Fruit fly (Drosophila melanogaster): ENCODE measurements around the gene Dpm1.

The Dpm1 gene

DNA sequence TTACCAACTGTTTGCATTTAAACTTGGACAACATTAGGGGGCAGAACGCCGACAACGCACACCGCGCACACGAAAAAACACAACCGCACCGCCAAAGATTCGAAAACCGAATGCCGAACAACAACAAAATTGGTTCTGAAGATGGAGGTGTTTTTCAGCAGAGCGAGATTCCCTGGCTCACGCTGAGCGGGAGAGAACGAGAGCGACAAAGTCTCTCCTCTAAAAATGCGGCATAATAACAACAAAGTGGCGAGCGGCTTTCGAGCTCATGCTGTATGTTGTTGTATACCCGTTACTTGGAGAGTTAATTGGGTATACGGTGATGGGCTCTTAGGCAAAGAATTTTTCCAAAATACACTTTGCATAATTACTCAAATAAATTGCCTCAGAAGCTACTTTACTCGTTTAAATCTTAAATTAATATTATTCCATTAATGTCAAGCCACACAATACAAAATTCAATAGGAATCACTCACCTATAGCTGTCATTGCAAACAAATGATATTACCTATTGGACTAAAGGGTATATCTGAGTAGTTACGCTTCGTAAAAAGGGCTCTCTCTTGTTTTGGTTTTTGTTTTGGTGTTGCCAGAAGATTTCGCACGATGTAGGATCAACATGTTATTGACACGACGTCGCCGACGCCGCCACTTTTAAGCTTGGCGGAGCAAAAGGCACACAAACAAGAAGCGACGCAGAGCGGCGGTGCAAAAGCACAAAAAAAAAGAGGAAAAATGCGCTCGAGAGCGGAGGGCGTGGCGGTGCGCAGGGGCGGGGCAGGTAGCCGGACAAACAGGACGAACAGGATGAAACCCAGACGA is 46.5 kb upstream of the Dpm1 start (continued):
- TF ChIP-seq CG6808 (GFP tag; optimal IDR thresholded peaks at IDR 0.05) (peak; percentile 92), CG4318 (GFP tag; optimal IDR thresholded peaks at IDR 0.05) (peak; percentile 93), vri (GFP tag; optimal IDR thresholded peaks at IDR 0.05) (peak; percentile 89), Ets96B (tag; optimal IDR thresholded peaks at IDR 0.05) (peak; percentile 94), cyc (GFP tag; optimal IDR thresholded peaks at IDR 0.05) (peak; percentile 91), CG8632 (GFP tag; optimal IDR thresholded peaks at IDR 0.05) (peak; percentile 93), OdsH (GFP tag; optimal IDR thresholded peaks at IDR 0.05) (peak; percentile 96), topi (GFP tag; optimal IDR thresholded peaks at IDR 0.05) (peak; percentile 96), CG3919 (GFP tag; optimal IDR thresholded peaks at IDR 0.05) (peak; percentile 93), Smox (GFP tag; optimal IDR thresholded peaks at IDR 0.05) (peak; percentile 93), Hr39 (GFP tag; optimal IDR thresholded peaks at IDR 0.05) (peak; percentile 94), Lpt (GFP tag; optimal IDR thresholded peaks at IDR 0.05) (peak; percentile 94), salr (GFP tag; optimal IDR thresholded peaks at IDR 0.05) (peak; percentile 77 to 90), fd85E (GFP tag; optimal IDR thresholded peaks at IDR 0.05) (peak; percentile 40), CG11902 (GFP tag; optimal IDR thresholded peaks at IDR 0.05) (peak; percentile 86), CG32006 (GFP tag; optimal IDR thresholded peaks at IDR 0.05) (peak; percentile 97), CG10631 (GFP tag; optimal IDR thresholded peaks at IDR 0.05) (peak; percentile 93), Sox14 (GFP tag; optimal IDR thresholded peaks at IDR 0.05) (peak; percentile 96), achi (GFP tag; optimal IDR thresholded peaks at IDR 0.05) (peak; percentile 91), CG11762 (GFP tag; optimal IDR thresholded peaks at IDR 0.05; ENCODE audit: insufficient read depth) (peak; percentile 87), Eip78C (GFP tag) (peak; percentile 98), ss (GFP tag; optimal IDR thresholded peaks at IDR 0.05) (peak; percentile 91 to 93), CG6792 (GFP tag; optimal IDR thresholded peaks at IDR 0.05) (peak; percentile 91)

dm6 chr2L:19571574-19572495 is 45.7 kb upstream of the Dpm1 start:
- TF ChIP-seq CG31627 (GFP tag; optimal IDR thresholded peaks at IDR 0.05), result no peak
- TF ChIP-seq Sox15 (GFP tag; optimal IDR thresholded peaks at IDR 0.05), result no peak
- TF ChIP-seq Smox (GFP tag; optimal IDR thresholded peaks at IDR 0.05), result no peak
- no peak for TF ChIP-seq cyc (GFP tag; optimal IDR thresholded peaks at IDR 0.05)
- peak; percentile 32 for TF ChIP-seq vri (GFP tag; optimal IDR thresholded peaks at IDR 0.05)
- TF ChIP-seq CG11902 (GFP tag; optimal IDR thresholded peaks at IDR 0.05), result no peak
- TF ChIP-seq ss (GFP tag; optimal IDR thresholded peaks at IDR 0.05), result peak in 1 of 2 experiments; percentile 39
- no peak for TF ChIP-seq CG8319 (GFP tag; optimal IDR thresholded peaks at IDR 0.05)
- TF ChIP-seq CG10669 (GFP tag; optimal IDR thresholded peaks at IDR 0.05), result no peak
- TF ChIP-seq CG15336 (GFP tag; IDR thresholded peaks at IDR 0.05), result peak; percentile 9; the same call in 1 of the 2 replicates
- TF ChIP-seq Hr39 (GFP tag; optimal IDR thresholded peaks at IDR 0.05), result no peak
- no peak for TF ChIP-seq Hr4 (GFP tag; optimal IDR thresholded peaks at IDR 0.05)
- TF ChIP-seq CG9139 (GFP tag; optimal IDR thresholded peaks at IDR 0.05), result peak; percentile 2
- TF ChIP-seq CG3032 (tag; optimal IDR thresholded peaks at IDR 0.05), result peak; percentile 1
- no peak for TF ChIP-seq CG8632 (GFP tag; optimal IDR thresholded peaks at IDR 0.05)
- TF ChIP-seq svp (GFP tag), result peak; percentile 84
- no peak for TF ChIP-seq achi (GFP tag; optimal IDR thresholded peaks at IDR 0.05)
- no peak for TF ChIP-seq dac (GFP tag; optimal IDR thresholded peaks at IDR 0.05)
- no peak for TF ChIP-seq CG32006 (GFP tag; optimal IDR thresholded peaks at IDR 0.05)
- peak; percentile 1 for TF ChIP-seq Met (GFP tag; optimal IDR thresholded peaks at IDR 0.05)
- TF ChIP-seq CG11294 (GFP tag; IDR thresholded peaks at IDR 0.05), result no peak
- TF ChIP-seq fd85E (GFP tag; optimal IDR thresholded peaks at IDR 0.05), result no peak
- TF ChIP-seq CG16779 (tag; optimal IDR thresholded peaks at IDR 0.05), result no peak
- TF ChIP-seq CG6854 (GFP tag; optimal IDR thresholded peaks at IDR 0.05), result no peak
- peak; percentile 25 for TF ChIP-seq dsx (GFP tag; optimal IDR thresholded peaks at IDR 0.05; ENCODE audit: poor library complexity, severe bottlenecking)
- TF ChIP-seq acj6 (GFP tag; optimal IDR thresholded peaks at IDR 0.05), result no peak
- TF ChIP-seq OdsH (GFP tag; optimal IDR thresholded peaks at IDR 0.05), result no peak
- no peak for TF ChIP-seq CG3919 (GFP tag; optimal IDR thresholded peaks at IDR 0.05)
- no peak for TF ChIP-seq Ets21C (GFP tag; optimal IDR thresholded peaks at IDR 0.05)
- no peak for TF ChIP-seq Eip75B (GFP tag; optimal IDR thresholded peaks at IDR 0.05)
- peak; percentile 55 for TF ChIP-seq Sox14 (GFP tag; optimal IDR thresholded peaks at IDR 0.05)
- TF ChIP-seq CG6808 (GFP tag; optimal IDR thresholded peaks at IDR 0.05), result no peak
- TF ChIP-seq lz (GFP tag; optimal IDR thresholded peaks at IDR 0.05), result no peak
- peak in 1 of 2 experiments; percentile 24 for TF ChIP-seq salr (GFP tag; optimal IDR thresholded peaks at IDR 0.05)
- no peak for TF ChIP-seq Hr38 (GFP tag; optimal IDR thresholded peaks at IDR 0.05)
- no peak for TF ChIP-seq Blimp-1 (GFP tag; optimal IDR thresholded peaks at IDR 0.05)

Measured in whole organism, prepupa.